Fruit fly (Drosophila melanogaster): Measurements from ENCODE around the gene bdwf.
A peak's percentile ranks its signal among the peaks of the same experiment; 100 is the strongest.

bdwf gene

dm6 chr3R:17052465-17053149 lies 9.7 kb upstream of the bdwf start (continued):
- TF ChIP-seq Hr3 (GFP tag; optimal IDR thresholded peaks at IDR 0.05) (peak; percentile 39), CoRest (tag; optimal IDR thresholded peaks at IDR 0.05) (peak; percentile 45), tx (GFP tag; optimal IDR thresholded peaks at IDR 0.05) (no peak), Lhr (GFP tag; optimal IDR thresholded peaks at IDR 0.05) (peak; percentile 27), Mad (GFP tag; optimal IDR thresholded peaks at IDR 0.05) (peak; percentile 8), Optix (GFP tag; IDR thresholded peaks at IDR 0.05) (0 out of 3 replicates have a peak, but pooled peaks have one; percentile 24), CG15696 (tag; optimal IDR thresholded peaks at IDR 0.05) (peak; percentile 95), amos (GFP tag; IDR thresholded peaks at IDR 0.05; ENCODE audit: partially characterized antibody) (no peak), sens-2 (GFP tag; IDR thresholded peaks at IDR 0.05) (0 out of 2 replicates have a peak, but pooled peaks have one; percentile 26), HmgD (GFP tag; optimal IDR thresholded peaks at IDR 0.05) (no peak), lov (optimal IDR thresholded peaks at IDR 0.05) (no peak), lov (GFP tag; IDR thresholded peaks at IDR 0.05) (0 out of 3 replicates have a peak, but pooled peaks have one; percentile 69), Hsf (GFP tag; optimal IDR thresholded peaks at IDR 0.05) (peak; percentile 22), CG1233 (GFP tag; optimal IDR thresholded peaks at IDR 0.05) (peak; percentile 56), CG6254 (GFP tag; optimal IDR thresholded peaks at IDR 0.05) (peak; percentile 33), Ssrp (tag; optimal IDR thresholded peaks at IDR 0.05) (peak; percentile 60), fd3F (GFP tag; optimal IDR thresholded peaks at IDR 0.05) (no peak), Nf-YB (GFP tag; optimal IDR thresholded peaks at IDR 0.05) (peak; percentile 45), kah (GFP tag; optimal IDR thresholded peaks at IDR 0.05) (peak; percentile 79), fd96Cb (tag; optimal IDR thresholded peaks at IDR 0.05) (peak; percentile 38), odd (GFP tag; optimal IDR thresholded peaks at IDR 0.05) (peak; percentile 11), CG34422 (GFP tag; IDR thresholded peaks at IDR 0.05) (peak; percentile 68; the same call in 2 of the 3 replicates), CG18619 (GFP tag; optimal IDR thresholded peaks at IDR 0.05) (peak; percentile 6), Xbp1 (GFP tag; optimal IDR thresholded peaks at IDR 0.05) (peak; percentile 25), zen (tag; optimal IDR thresholded peaks at IDR 0.05) (peak; percentile 72), CG7839 (tag; optimal IDR thresholded peaks at IDR 0.05) (peak; percentile 28), HLH4C (GFP tag; IDR thresholded peaks at IDR 0.05; ENCODE audit: partially characterized antibody) (peak; percentile 28; the same call in 1 of the 3 replicates), CG10209 (GFP tag; optimal IDR thresholded peaks at IDR 0.05) (peak; percentile 49), CG30431 (GFP tag; optimal IDR thresholded peaks at IDR 0.05) (peak; percentile 15), CG11695 (GFP tag; IDR thresholded peaks at IDR 0.05) (peak; percentile 18; the same call in 1 of the 3 replicates), CG2678 (tag; optimal IDR thresholded peaks at IDR 0.05) (peak; percentile 17), dmrt11E (tag; optimal IDR thresholded peaks at IDR 0.05) (peak; percentile 92), zfh1 (GFP tag; IDR thresholded peaks at IDR 0.05) (peak; percentile 44; the same call in 1 of the 3 replicates), D (optimal IDR thresholded peaks at IDR 0.05) (no peak), D (GFP tag; optimal IDR thresholded peaks at IDR 0.05) (peak; percentile 65), CG2202 (tag; optimal IDR thresholded peaks at IDR 0.05) (peak; percentile 65), gcm (GFP tag; optimal IDR thresholded peaks at IDR 0.05) (peak; percentile 67), ttk (GFP tag; IDR thresholded peaks at IDR 0.05) (no peak), CG12391 (tag; optimal IDR thresholded peaks at IDR 0.05) (peak; percentile 73), gem (tag; optimal IDR thresholded peaks at IDR 0.05) (peak; percentile 75), CG7556 (GFP tag; optimal IDR thresholded peaks at IDR 0.05) (peak; percentile 38), bsh (GFP tag; optimal IDR thresholded peaks at IDR 0.05) (peak; percentile 43 to 81), prd (optimal IDR thresholded peaks at IDR 0.05) (no peak), prd (GFP tag; IDR thresholded peaks at IDR 0.05) (peak; percentile 75), CG33557 (GFP tag; optimal IDR thresholded peaks at IDR 0.05) (peak; percentile 89), gsb-n (tag; optimal IDR thresholded peaks at IDR 0.05) (peak; percentile 60), trem (tag; optimal IDR thresholded peaks at IDR 0.05) (peak; percentile 52), run (tag; optimal IDR thresholded peaks at IDR 0.05) (no peak)
